Worm (Caenorhabditis elegans): ENCODE data around the gene F36G3.2.

Gene F36G3.2

ce11 chrX:9743513-9743914 lies 50.6 kb downstream of the F36G3.2 start:
- peak; percentile 92 for TF ChIP-seq F13H6.1 (tag; optimal IDR thresholded peaks at IDR 0.05)
- TF ChIP-seq ceh-48 (tag; optimal IDR thresholded peaks at IDR 0.05), result peak; percentile 87
- TF ChIP-seq dve-1 (tag; optimal IDR thresholded peaks at IDR 0.05), result peak; percentile 94
- peak; percentile 75 for TF ChIP-seq unc-42 (tag; optimal IDR thresholded peaks at IDR 0.05)
- peak; percentile 89 for TF ChIP-seq Y22D7AL.16 (tag; optimal IDR thresholded peaks at IDR 0.05)
- TF ChIP-seq K09A11.1 (tag; optimal IDR thresholded peaks at IDR 0.05; ENCODE audit: insufficient read depth), result peak; percentile 93
- peak; percentile 96 for TF ChIP-seq ref-2 (tag; optimal IDR thresholded peaks at IDR 0.05)
- peak; percentile 78 for TF ChIP-seq fkh-10 (GFP tag; optimal IDR thresholded peaks at IDR 0.05)
- peak; percentile 95 for TF ChIP-seq npax-4 (tag; optimal IDR thresholded peaks at IDR 0.05)
- TF ChIP-seq nhr-232 (tag; optimal IDR thresholded peaks at IDR 0.05), result peak; percentile 95
- peak; percentile 95 for TF ChIP-seq C38D4.7 (GFP tag; optimal IDR thresholded peaks at IDR 0.05)
- peak; percentile 43 for TF ChIP-seq hlh-30 (tag; optimal IDR thresholded peaks at IDR 0.05; ENCODE audit: insufficient read depth)
- peak; percentile 5 for TF ChIP-seq unc-55 (GFP tag; optimal IDR thresholded peaks at IDR 0.05)
- peak; percentile 93 for TF ChIP-seq ceh-2 (tag; optimal IDR thresholded peaks at IDR 0.05)
- peak; percentile 96 for TF ChIP-seq sox-4 (tag; optimal IDR thresholded peaks at IDR 0.05)
- TF ChIP-seq rnt-1 (tag; optimal IDR thresholded peaks at IDR 0.05), result peak; percentile 95
- peak; percentile 95 for TF ChIP-seq che-1 (tag; optimal IDR thresholded peaks at IDR 0.05)
- TF ChIP-seq odd-2 (tag; optimal IDR thresholded peaks at IDR 0.05), result peak; percentile 82
- peak; percentile 94 for TF ChIP-seq K02D7.2 (tag; optimal IDR thresholded peaks at IDR 0.05)
- peak; percentile 90 for TF ChIP-seq hlh-8 (tag; optimal IDR thresholded peaks at IDR 0.05)
- TF ChIP-seq pha-2 (tag; optimal IDR thresholded peaks at IDR 0.05), result peak; percentile 93
- peak; percentile 93 for TF ChIP-seq lin-11 (tag; optimal IDR thresholded peaks at IDR 0.05)
- peak; percentile 96 for TF ChIP-seq syd-9 (tag; optimal IDR thresholded peaks at IDR 0.05)
- TF ChIP-seq T23F11.4 (GFP tag; optimal IDR thresholded peaks at IDR 0.05), result peak; percentile 92
- peak; percentile 97 for TF ChIP-seq ceh-34 (tag; optimal IDR thresholded peaks at IDR 0.05)
- peak; percentile 95 for TF ChIP-seq madf-2 (tag; optimal IDR thresholded peaks at IDR 0.05)
- TF ChIP-seq ceh-19 (GFP tag; optimal IDR thresholded peaks at IDR 0.05), result peak; percentile 97
- TF ChIP-seq ceh-31 (tag; optimal IDR thresholded peaks at IDR 0.05), result peak; percentile 89
- peak; percentile 79 for TF ChIP-seq ahr-1 (tag; optimal IDR thresholded peaks at IDR 0.05)
- TF ChIP-seq elt-4 (tag; optimal IDR thresholded peaks at IDR 0.05), result peak; percentile 98
- peak; percentile 96 for TF ChIP-seq unc-86 (tag; optimal IDR thresholded peaks at IDR 0.05)
- peak; percentile 98 for TF ChIP-seq ztf-16 (tag; optimal IDR thresholded peaks at IDR 0.05)
- peak; percentile 99 for TF ChIP-seq hlh-6 (tag; optimal IDR thresholded peaks at IDR 0.05)
- peak; percentile 95 for TF ChIP-seq tbx-2 (tag; optimal IDR thresholded peaks at IDR 0.05)
- TF ChIP-seq pqm-1 (tag; optimal IDR thresholded peaks at IDR 0.05), result peak; percentile 98
- peak; percentile 88 for TF ChIP-seq lim-6 (tag; optimal IDR thresholded peaks at IDR 0.05)
- TF ChIP-seq ceh-22 (tag; optimal IDR thresholded peaks at IDR 0.05), result peak; percentile 57
- peak; percentile 94 for TF ChIP-seq pag-3 (tag; optimal IDR thresholded peaks at IDR 0.05; ENCODE audit: borderline replicate concordance)
- peak; percentile 97 for TF ChIP-seq pat-9 (tag; optimal IDR thresholded peaks at IDR 0.05)
- peak; percentile 80 for TF ChIP-seq ets-4 (tag; optimal IDR thresholded peaks at IDR 0.05)
- TF ChIP-seq mec-3 (tag; optimal IDR thresholded peaks at IDR 0.05; ENCODE audit: borderline replicate concordance), result peak; percentile 86
- peak; percentile 77 for TF ChIP-seq nfya-1 (tag; optimal IDR thresholded peaks at IDR 0.05)
- peak; percentile 92 for TF ChIP-seq ceh-9 (tag; optimal IDR thresholded peaks at IDR 0.05)
- peak; percentile 97 for TF ChIP-seq eyg-1 (tag; optimal IDR thresholded peaks at IDR 0.05)
- peak; percentile 99 for TF ChIP-seq elt-2 (tag; optimal IDR thresholded peaks at IDR 0.05)
- TF ChIP-seq hlh-15 (tag; optimal IDR thresholded peaks at IDR 0.05), result peak; percentile 94
- TF ChIP-seq ceh-18 (tag; optimal IDR thresholded peaks at IDR 0.05), result peak; percentile 96
- peak; percentile 86 for TF ChIP-seq zip-5 (tag; optimal IDR thresholded peaks at IDR 0.05)
- TF ChIP-seq ceh-6 (GFP tag; optimal IDR thresholded peaks at IDR 0.05), result peak; percentile 93
- TF ChIP-seq sdc-2 (tag; optimal IDR thresholded peaks at IDR 0.05), result peak; percentile 92
- peak; percentile 98 for TF ChIP-seq ceh-45 (GFP tag; IDR thresholded peaks at IDR 0.05)
- TF ChIP-seq ceh-30 (tag; optimal IDR thresholded peaks at IDR 0.05), result peak; percentile 73
- TF ChIP-seq hlh-13 (GFP tag; optimal IDR thresholded peaks at IDR 0.05), result peak; percentile 76

Data from whole organism, late embryonic.